Worm (Caenorhabditis elegans) whole organism, young adult: ENCODE results near the gene C16A3.2.
A peak's percentile ranks its signal among the peaks of the same experiment; 100 is the strongest.

Experiments used
- B0336.3 ChIP-seq: fragments of 200-800 bp; sonication (Bioruptor generic); IDR thresholded peaks from 2 replicates; pipeline ENCODE4 v1.3.6; 2022; ENCODE audit warnings: missing genetic modification characterization, missing compliant biosample characterization
- F57A8.1 ChIP-seq: fragments of 200-800 bp; sonication (Bioruptor generic); optimal IDR thresholded peaks from 2 replicates; lab custom pipeline; 2018; ENCODE audit warnings: mild to moderate bottlenecking, missing genetic modification characterization, moderate library complexity, missing compliant biosample characterization
- Y53F4B.3 ChIP-seq: fragments of 200-800 bp; sonication (Bioruptor generic); IDR thresholded peaks from 2 replicates; pipeline ENCODE4 v1.3.6; 2022; ENCODE audit warnings: missing genetic modification reagents, missing genetic modification characterization, missing compliant biosample characterization
- Y53G8AR.9 ChIP-seq: fragments of 200-800 bp; sonication (Bioruptor generic); conservative IDR thresholded peaks from 2 replicates; pipeline ENCODE4 v1.3.6; 2022; ENCODE audit warnings: missing genetic modification reagents, missing genetic modification characterization, missing compliant biosample characterization
- Y95B8A.8 ChIP-seq: fragments of 200-800 bp; sonication (Bioruptor generic); IDR thresholded peaks from 2 replicates; pipeline ENCODE4 v1.3.6; 2022; ENCODE audit warnings: missing genetic modification reagents, missing genetic modification characterization, missing compliant biosample characterization
- aptf-3 ChIP-seq: fragments of 200-800 bp; sonication (Bioruptor generic); IDR thresholded peaks from 2 replicates; pipeline ENCODE4 v1.3.6; 2022; ENCODE audit warnings: missing genetic modification characterization, missing compliant biosample characterization
- ceh-27 ChIP-seq: fragments of 200-800 bp; sonication (Bioruptor generic); optimal IDR thresholded peaks from 2 replicates; lab custom pipeline; 2018; ENCODE audit warnings: mild to moderate bottlenecking, missing genetic modification characterization, moderate library complexity, missing compliant biosample characterization
- lag-1 ChIP-seq: fragments of 200-800 bp; sonication (Bioruptor generic); IDR thresholded peaks from 2 replicates; pipeline ENCODE4 v1.3.6; 2022; ENCODE audit warnings: missing genetic modification reagents, missing genetic modification characterization, missing compliant biosample characterization
- lsy-27 ChIP-seq: sonication (generic microtip); optimal IDR thresholded peaks from 2 replicates; lab custom pipeline; 2017; ENCODE audit warnings: missing genetic modification characterization, mild to moderate bottlenecking, missing compliant biosample characterization, antibody characterized with exemption, missing genotype, borderline replicate concordance; ENCODE audit not compliant: insufficient read depth
- unc-62 ChIP-seq: fragments of 150-350 bp; optimal IDR thresholded peaks from 2 replicates; lab custom pipeline; 2014; ENCODE audit warnings: missing biosample characterization, missing genetic modification reagents, missing genetic modification characterization

DNA sequence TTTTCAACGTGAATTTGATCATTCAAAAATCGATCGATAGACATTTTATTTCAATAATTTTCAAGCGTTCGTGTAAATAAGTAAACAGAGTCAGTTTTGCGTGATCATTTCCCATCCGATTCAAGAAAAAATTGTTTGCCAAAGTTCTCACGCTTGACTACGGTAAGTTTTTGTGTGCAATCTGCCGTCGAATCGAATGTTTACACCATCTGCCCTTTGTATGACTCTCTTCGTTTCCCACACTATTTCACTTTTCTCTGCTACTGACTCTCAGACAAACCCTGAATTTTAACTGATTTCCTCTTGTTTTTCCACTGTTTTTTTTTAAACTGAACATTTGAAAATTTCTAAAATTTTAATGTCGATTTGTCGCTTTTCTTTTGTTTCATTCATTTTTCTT lies 44.9 kb upstream of the C16A3.2 start:
- TF ChIP-seq F57A8.1 (GFP tag; lab: Kevin White, UChicago) = no peak
- no peak for TF ChIP-seq lsy-27 (tag; lab: Kevin White, UChicago)
- TF ChIP-seq aptf-3 = no peak
- no peak for TF ChIP-seq unc-62 (GFP tag; lab: Kevin White, UChicago)
- no peak for TF ChIP-seq lag-1 (GFP tag; lab: Robert Waterston, UW)
- TF ChIP-seq ceh-27 (GFP tag; lab: Kevin White, UChicago) = peak; percentile 72
- no peak for TF ChIP-seq Y95B8A.8 (GFP tag; lab: Robert Waterston, UW)
- peak; percentile 71; the same call in 1 of the 2 replicates for TF ChIP-seq B0336.3 (GFP tag; lab: Robert Waterston, UW)
- TF ChIP-seq Y53G8AR.9 (GFP tag; lab: Robert Waterston, UW) = 0 out of 2 replicates have a peak, but pooled peaks have one; percentile 28
- TF ChIP-seq Y53F4B.3 (GFP tag; lab: Robert Waterston, UW) = no peak
